Fruit fly (Drosophila melanogaster): ENCODE data around the gene CG7974.

dm6 chr3L:1690727-1691413 is 25.9 kb downstream of the CG7974 start:
- TF ChIP-seq CG9948 (tag; optimal IDR thresholded peaks at IDR 0.05): peak; percentile 85
- peak; percentile 77 for TF ChIP-seq CG8301 (tag; optimal IDR thresholded peaks at IDR 0.05)
- peak; percentile 72 for TF ChIP-seq Ets98B (GFP tag; IDR thresholded peaks at IDR 0.05)
- TF ChIP-seq CG32121 (GFP tag; IDR thresholded peaks at IDR 0.05): peak; percentile 55; the same call in 1 of the 2 replicates
- TF ChIP-seq EcR (GFP tag; optimal IDR thresholded peaks at IDR 0.05): no peak
- peak; percentile 86 for TF ChIP-seq CG4496 (GFP tag; IDR thresholded peaks at IDR 0.05)
- TF ChIP-seq gl (tag; optimal IDR thresholded peaks at IDR 0.05): peak; percentile 70
